Worm (Caenorhabditis elegans): Measurements from ENCODE around the gene F38B6.8.

F38B6.8 gene

DNA sequence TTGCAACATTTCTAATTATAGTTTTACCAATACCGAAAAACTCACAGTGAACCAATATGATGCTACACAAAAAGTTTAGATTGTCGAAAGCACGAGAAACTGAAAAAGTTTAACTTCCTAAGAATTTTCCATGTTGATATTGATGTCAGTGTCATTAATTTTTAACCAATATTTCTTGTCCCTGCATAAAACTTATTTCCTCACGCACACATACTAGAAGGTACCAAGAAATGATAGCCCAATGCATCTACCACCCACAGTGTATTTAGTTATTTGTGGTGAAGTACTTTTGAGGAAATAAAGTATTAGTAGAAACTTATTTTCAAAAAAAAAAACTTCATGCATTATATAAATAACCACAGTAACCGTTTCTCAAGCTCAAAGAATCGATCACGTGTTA lies 51.1 kb downstream of the F38B6.8 start, which contains the start of gene aexr-2:
Gene aexr-2 (minus strand): TSS at position 101 of the 400 bp plus-strand sequence.
- no peak for TF ChIP-seq C38D4.7 (GFP tag; optimal IDR thresholded peaks at IDR 0.05)
- TF ChIP-seq ets-4 (tag; optimal IDR thresholded peaks at IDR 0.05) = no peak
- no peak for TF ChIP-seq fkh-6 (tag; optimal IDR thresholded peaks at IDR 0.05)
- TF ChIP-seq fkh-10 (GFP tag; optimal IDR thresholded peaks at IDR 0.05) = no peak
- no peak for TF ChIP-seq dve-1 (tag; optimal IDR thresholded peaks at IDR 0.05)

Measured in whole organism, late embryonic.